Worm (Caenorhabditis elegans): ENCODE measurements around the gene sri-74.
A peak's percentile ranks its signal among the peaks of the same experiment; 100 is the strongest.

sri-74 gene

DNA sequence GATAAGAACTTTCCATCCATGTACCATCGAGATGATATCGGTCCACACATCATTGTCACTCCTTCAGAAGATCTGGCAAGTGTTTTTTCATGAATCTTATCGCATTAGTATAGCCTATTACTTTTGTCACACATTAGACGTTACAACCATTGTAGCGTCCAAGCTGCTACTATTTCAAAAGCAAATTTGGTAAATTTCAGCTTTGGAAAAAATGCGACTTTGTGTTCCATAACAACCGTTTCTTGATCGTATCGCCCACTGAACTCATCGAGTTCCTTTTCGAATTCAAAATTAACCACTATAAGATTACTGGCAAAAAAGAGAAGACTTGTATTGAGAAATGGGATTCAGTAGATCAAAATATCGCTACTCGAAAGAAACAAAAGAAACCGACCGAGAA is 29.9 kb downstream of the sri-74 start:
- TF ChIP-seq dpl-1 (GFP tag; optimal IDR thresholded peaks at IDR 0.05), result no peak
- TF ChIP-seq madf-10 (tag; optimal IDR thresholded peaks at IDR 0.05), result no peak
- no peak for TF ChIP-seq die-1 (tag; optimal IDR thresholded peaks at IDR 0.05)
- TF ChIP-seq ztf-25 (GFP tag; IDR thresholded peaks at IDR 0.05), result no peak
- no peak for TF ChIP-seq ceh-40 (GFP tag; IDR thresholded peaks at IDR 0.05)
- no peak for TF ChIP-seq T26A5.8 (tag; optimal IDR thresholded peaks at IDR 0.05)
- no peak for TF ChIP-seq madf-3 (GFP tag; IDR thresholded peaks at IDR 0.05)
- no peak for TF ChIP-seq lin-54 (GFP tag; optimal IDR thresholded peaks at IDR 0.05)
- no peak for TF ChIP-seq lin-35 (GFP tag; optimal IDR thresholded peaks at IDR 0.05)
- TF ChIP-seq somi-1 (GFP tag; optimal IDR thresholded peaks at IDR 0.05), result no peak
- no peak for TF ChIP-seq C17E4.6 (GFP tag; IDR thresholded peaks at IDR 0.05)
- no peak for TF ChIP-seq F49E8.2 (tag; optimal IDR thresholded peaks at IDR 0.05; ENCODE audit: insufficient read depth)
- no peak for TF ChIP-seq F10E7.11 (tag; optimal IDR thresholded peaks at IDR 0.05)

DNA sequence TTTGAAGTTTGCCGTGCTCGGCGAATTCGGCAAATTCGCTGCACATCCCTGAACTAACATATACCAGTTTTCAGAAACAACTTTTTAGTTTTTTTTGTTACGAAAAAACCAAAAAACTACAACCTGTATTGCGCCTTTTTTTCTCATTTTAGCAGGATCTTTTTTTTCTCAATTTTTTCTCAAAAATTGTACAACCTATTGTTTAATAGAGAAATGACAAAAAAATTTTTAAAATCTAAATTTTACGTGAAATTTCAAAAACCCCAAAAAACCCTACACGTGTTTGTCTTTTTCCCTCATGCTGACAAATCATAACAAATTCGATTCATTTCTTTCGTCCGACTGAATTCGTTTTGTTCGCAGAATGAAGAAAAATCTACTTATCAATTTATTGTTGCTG is 37.0 kb downstream of the sri-74 start, which contains the start of gene K02F6.3:
Gene K02F6.3 (plus strand): TSS at position 301 of the 400 bp plus-strand sequence.
- no peak for TF ChIP-seq hmg-1.2 (GFP tag; IDR thresholded peaks at IDR 0.05)
- no peak for TF ChIP-seq aptf-2 (GFP tag; conservative IDR thresholded peaks at IDR 0.05)
- TF ChIP-seq gei-17 (GFP tag; optimal IDR thresholded peaks at IDR 0.05), result no peak
- TF ChIP-seq ceh-100 (GFP tag; IDR thresholded peaks at IDR 0.05), result no peak

DNA sequence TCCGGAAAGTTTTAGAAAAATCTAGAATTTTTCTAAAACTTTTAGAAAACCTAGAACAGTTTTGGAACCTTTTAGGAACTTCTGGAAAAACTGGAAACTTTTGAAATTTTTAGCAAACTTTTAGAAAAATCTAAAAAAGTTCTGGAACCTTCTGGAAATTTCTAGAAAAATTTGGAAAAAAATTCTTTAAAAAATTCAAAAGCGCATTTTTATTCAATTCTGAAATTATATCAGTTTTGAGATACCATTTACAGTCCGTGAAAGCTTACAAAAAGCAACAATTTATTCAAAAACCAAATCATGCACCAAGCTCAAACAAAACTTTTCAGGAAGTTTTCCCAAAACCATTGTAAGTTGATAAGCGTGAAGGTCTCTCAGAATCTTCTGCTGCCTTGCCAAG is 44.8 kb downstream of the sri-74 start, which contains the start of gene K02F6.4:
Gene K02F6.4 (plus strand): TSS at position 301 of the 400 bp plus-strand sequence.
- TF ChIP-seq snpc-1.1 (tag; optimal IDR thresholded peaks at IDR 0.05; ENCODE audit: insufficient read depth), result no peak
- no peak for TF ChIP-seq snpc-4 (GFP tag; optimal IDR thresholded peaks at IDR 0.05)
- no peak for TF ChIP-seq snpc-4 (tag; optimal IDR thresholded peaks at IDR 0.05)
- 0 out of 2 replicates have a peak, but pooled peaks have one; percentile 16 for TF ChIP-seq hsf-1 (GFP tag; IDR thresholded peaks at IDR 0.05)
- TF ChIP-seq lin-40 (tag; optimal IDR thresholded peaks at IDR 0.05), result no peak

DNA sequence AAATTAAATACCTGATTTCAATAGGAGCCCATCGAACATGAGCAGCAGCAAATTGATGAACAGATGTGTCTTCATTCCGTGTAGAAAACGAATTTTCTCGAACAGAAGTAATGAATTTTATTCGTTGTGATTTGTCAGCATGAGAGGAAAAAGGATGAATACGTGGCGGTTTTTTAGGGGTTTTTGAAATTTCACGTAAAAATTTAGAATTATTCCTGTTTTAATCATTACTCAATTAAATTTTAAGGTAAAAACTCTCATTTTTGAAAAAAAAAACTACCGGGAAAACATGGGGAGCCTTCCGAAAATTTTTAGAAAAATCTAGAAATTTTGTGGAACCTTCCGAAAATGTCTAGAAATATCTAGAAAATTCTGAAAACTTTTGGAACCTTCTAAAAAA is 45.2 kb downstream of the sri-74 start, which contains the start of gene K02F6.7:
Gene K02F6.7 (minus strand): TSS at position 101 of the 400 bp plus-strand sequence.
- TF ChIP-seq attf-6 (GFP tag; IDR thresholded peaks at IDR 0.05) (no peak), ZK185.1 (tag; optimal IDR thresholded peaks at IDR 0.05; ENCODE audit: poor library complexity, severe bottlenecking) (no peak), ets-4 (GFP tag; optimal IDR thresholded peaks at IDR 0.05) (no peak), zim-3 (tag; optimal IDR thresholded peaks at IDR 0.05) (no peak), mes-4 (tag; optimal IDR thresholded peaks at IDR 0.05) (no peak), sptf-2 (GFP tag; optimal IDR thresholded peaks at IDR 0.05) (no peak), dox-1 (GFP tag; IDR thresholded peaks at IDR 0.05) (no peak), mxl-1 (tag; optimal IDR thresholded peaks at IDR 0.05) (no peak), ceh-58 (GFP tag; IDR thresholded peaks at IDR 0.05) (no peak), hlh-26 (GFP tag; conservative IDR thresholded peaks at IDR 0.05) (no peak), snpc-4 (GFP tag; optimal IDR thresholded peaks at IDR 0.05) (no peak), snpc-4 (tag; optimal IDR thresholded peaks at IDR 0.05) (no peak), lsl-1 (GFP tag; optimal IDR thresholded peaks at IDR 0.05) (no peak), D2030.7 (GFP tag; IDR thresholded peaks at IDR 0.05) (no peak), gei-17 (GFP tag; optimal IDR thresholded peaks at IDR 0.05) (no peak), unc-130 (GFP tag; optimal IDR thresholded peaks at IDR 0.05) (no peak), atf-7 (tag; optimal IDR thresholded peaks at IDR 0.05) (no peak), snpc-1.3 (tag; optimal IDR thresholded peaks at IDR 0.05; ENCODE audit: insufficient read depth) (no peak)

All from whole organism, young adult.